Worm (Caenorhabditis elegans) whole organism, early embryonic: ENCODE measurements around the gene gtap-1.

Experiments used
- B0310.2 ChIP-seq: sonication (generic microtip); optimal IDR thresholded peaks from 2 replicates; lab custom pipeline; 2016; ENCODE audit warnings: mild to moderate bottlenecking, missing genetic modification characterization, missing compliant biosample characterization
- aly-1 ChIP-seq: sonication (generic microtip); optimal IDR thresholded peaks from 2 replicates; lab custom pipeline; 2016; ENCODE audit warnings: missing genetic modification characterization, missing compliant biosample characterization
- ets-7 ChIP-seq: sonication (generic microtip); optimal IDR thresholded peaks from 2 replicates; lab custom pipeline; 2016; ENCODE audit warnings: missing genotype, missing genetic modification characterization, missing compliant biosample characterization
- scrt-1 ChIP-seq: fragments of 200-800 bp; sonication (Bioruptor generic); IDR thresholded peaks from 2 replicates; pipeline ENCODE4 v1.3.6; 2022; ENCODE audit warnings: missing genetic modification characterization, missing compliant biosample characterization
- tbx-11 ChIP-seq: fragments of 200-800 bp; sonication (Bioruptor generic); IDR thresholded peaks from 2 replicates; pipeline ENCODE4 v1.3.6; 2022; ENCODE audit warnings: missing genetic modification characterization, missing compliant biosample characterization

DNA sequence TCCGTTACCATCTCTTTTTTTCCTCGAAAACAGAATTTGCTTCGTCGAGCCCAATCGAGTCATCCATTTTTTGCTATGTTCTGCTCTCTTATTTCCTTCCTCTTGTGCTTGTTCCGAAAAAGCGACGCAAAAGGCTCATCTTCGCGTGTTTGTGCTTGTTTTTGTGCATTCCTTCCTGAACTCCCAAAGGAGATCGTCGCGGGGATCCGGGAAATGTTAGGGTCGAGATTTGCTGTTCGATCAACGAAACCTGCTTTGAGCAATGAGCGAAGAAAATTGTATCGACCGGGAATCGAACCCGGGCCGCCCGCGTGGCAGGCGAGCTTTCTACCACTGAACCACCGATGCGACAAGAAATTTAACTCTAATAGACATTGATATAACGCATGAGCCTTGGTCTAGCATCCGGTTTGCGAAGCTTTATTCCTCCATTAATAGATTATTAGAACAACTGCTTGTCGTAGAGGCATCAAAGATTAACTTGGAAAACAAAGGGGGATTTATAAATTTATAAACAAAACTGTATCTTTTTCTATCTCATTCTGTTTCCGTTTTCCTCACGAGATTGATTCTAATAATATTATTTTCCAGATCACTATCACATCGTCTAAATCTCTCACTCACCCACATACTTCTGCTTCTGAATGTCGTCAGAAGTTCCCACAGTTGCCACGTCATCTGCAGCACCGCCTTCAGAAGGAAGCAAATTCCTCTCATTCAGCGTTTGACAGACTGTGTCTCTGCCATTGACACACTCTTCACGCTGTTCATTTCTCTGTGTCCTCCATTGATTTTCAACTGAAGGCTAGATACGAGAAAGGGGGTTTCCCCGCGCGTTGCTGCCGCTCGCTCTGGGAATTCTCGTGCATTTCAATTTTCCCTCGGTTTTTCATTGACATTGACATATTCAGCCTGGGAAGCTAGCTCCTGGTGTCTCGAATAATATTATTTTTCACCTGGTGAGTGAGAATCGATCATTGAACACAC lies 50.8 kb downstream of the gtap-1 start, which contains the start of gene K05F1.6:
- TF ChIP-seq ets-7 (peak; percentile 58), B0310.2 (tag; lab: Kevin White, UChicago) (peak; percentile 77), tbx-11 (GFP tag; lab: Robert Waterston, UW) (peak; percentile 71), scrt-1 (GFP tag; lab: Robert Waterston, UW) (peak; percentile 68), aly-1 (tag; lab: Kevin White, UChicago) (peak; percentile 92)
